Worm (Caenorhabditis elegans): ENCODE measurements around the gene C45G9.8.

Gene C45G9.8

DNA sequence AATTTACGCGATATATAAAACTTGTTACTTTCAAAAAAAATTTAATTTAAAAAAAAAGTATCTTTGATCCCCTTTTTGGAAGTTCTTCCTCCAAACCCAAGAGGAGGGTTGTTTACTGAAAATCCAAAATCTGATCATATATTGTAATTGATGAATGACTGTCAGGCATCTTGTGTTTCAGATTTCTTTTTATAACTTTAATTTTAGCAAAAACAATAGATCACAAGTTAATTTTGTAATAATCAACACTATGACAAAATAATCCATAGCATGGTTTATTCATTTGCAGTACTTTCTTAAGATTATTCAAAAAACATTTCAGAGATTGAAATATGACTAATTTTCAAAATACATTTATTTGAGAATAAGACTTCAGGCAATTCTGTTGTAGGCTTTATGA, 38.9 kb upstream of the C45G9.8 start:
- peak; percentile 14 for TF ChIP-seq ama-1 (optimal IDR thresholded peaks at IDR 0.05)
- no peak for TF ChIP-seq fos-1 (tag; optimal IDR thresholded peaks at IDR 0.05)
- TF ChIP-seq nhr-28 (tag; optimal IDR thresholded peaks at IDR 0.05), result no peak
- TF ChIP-seq nhr-77 (tag; optimal IDR thresholded peaks at IDR 0.05), result no peak

DNA sequence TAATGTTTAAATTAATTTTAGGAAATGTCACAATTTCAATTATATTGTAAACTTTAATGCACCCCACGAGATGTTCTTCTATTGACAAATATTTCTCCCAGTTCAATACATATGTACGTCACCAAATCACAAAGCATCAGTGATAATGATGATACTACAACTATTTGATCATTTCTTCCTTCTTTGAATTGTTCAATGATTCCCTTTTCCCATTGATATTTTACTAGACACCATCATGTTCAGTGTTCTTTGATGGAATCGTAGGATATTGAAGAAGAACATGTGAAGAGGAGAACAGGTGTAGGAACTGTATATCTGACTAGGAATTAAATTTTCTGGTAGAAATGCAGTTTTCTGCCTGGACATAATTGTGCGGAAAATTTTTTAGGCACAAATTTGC, 36.0 kb upstream of the C45G9.8 start:
- TF ChIP-seq fkh-10 (GFP tag; optimal IDR thresholded peaks at IDR 0.05) (no peak), snpc-4 (tag; optimal IDR thresholded peaks at IDR 0.05) (no peak), ZK546.5 (tag; optimal IDR thresholded peaks at IDR 0.05) (no peak), nhr-43 (tag; optimal IDR thresholded peaks at IDR 0.05; ENCODE audit: poor library complexity, severe bottlenecking) (peak; percentile 67), ama-1 (optimal IDR thresholded peaks at IDR 0.05) (no peak), eor-1 (tag; optimal IDR thresholded peaks at IDR 0.05) (no peak), elt-2 (tag; optimal IDR thresholded peaks at IDR 0.05) (no peak), sea-2 (GFP tag; optimal IDR thresholded peaks at IDR 0.05) (no peak), lin-39 (tag; optimal IDR thresholded peaks at IDR 0.05) (no peak), skn-1 (tag; optimal IDR thresholded peaks at IDR 0.05) (no peak), aly-2 (tag; optimal IDR thresholded peaks at IDR 0.05) (no peak), nfya-1 (tag; optimal IDR thresholded peaks at IDR 0.05; ENCODE audit: insufficient read depth) (no peak), nhr-11 (tag; optimal IDR thresholded peaks at IDR 0.05) (no peak), tbx-2 (tag; optimal IDR thresholded peaks at IDR 0.05) (no peak), nhr-25 (tag; optimal IDR thresholded peaks at IDR 0.05) (peak; percentile 6), jun-1 (tag; optimal IDR thresholded peaks at IDR 0.05) (no peak), nhr-23 (tag; optimal IDR thresholded peaks at IDR 0.05) (peak; percentile 27), mdl-1 (tag; optimal IDR thresholded peaks at IDR 0.05) (no peak), pqm-1 (tag; optimal IDR thresholded peaks at IDR 0.05) (no peak), ceh-9 (tag; optimal IDR thresholded peaks at IDR 0.05) (no peak), lin-15B (tag; optimal IDR thresholded peaks at IDR 0.05) (no peak), ztf-11 (tag; optimal IDR thresholded peaks at IDR 0.05) (no peak), egl-27 (tag; optimal IDR thresholded peaks at IDR 0.05) (no peak), fos-1 (tag; optimal IDR thresholded peaks at IDR 0.05) (no peak)

DNA sequence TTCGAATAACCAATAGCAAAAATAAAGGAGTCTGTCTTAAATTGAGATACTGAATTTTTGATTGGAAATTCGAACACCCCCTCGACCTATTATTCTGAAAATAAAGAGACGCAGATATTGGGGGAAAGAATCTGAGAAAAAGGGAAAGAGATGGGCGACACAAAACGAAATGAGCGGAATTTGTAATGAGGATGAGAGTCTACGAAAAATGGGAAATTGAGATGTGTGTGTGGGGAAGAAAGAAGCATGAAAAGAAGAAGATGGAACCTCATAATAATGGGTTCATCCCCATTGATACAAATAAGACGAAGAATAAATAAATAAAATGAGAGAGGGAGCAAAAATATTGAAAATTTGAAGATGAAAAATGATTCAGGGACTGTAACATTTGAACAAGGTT, 32.1 kb upstream of the C45G9.8 start, which contains the start of gene cah-1:
cah-1 (minus strand) TSS at position 101 of the 400 bp plus-strand sequence.
- TF ChIP-seq mml-1 (tag; optimal IDR thresholded peaks at IDR 0.05), result no peak
- peak; percentile 68 for TF ChIP-seq lin-15B (tag; optimal IDR thresholded peaks at IDR 0.05)

DNA sequence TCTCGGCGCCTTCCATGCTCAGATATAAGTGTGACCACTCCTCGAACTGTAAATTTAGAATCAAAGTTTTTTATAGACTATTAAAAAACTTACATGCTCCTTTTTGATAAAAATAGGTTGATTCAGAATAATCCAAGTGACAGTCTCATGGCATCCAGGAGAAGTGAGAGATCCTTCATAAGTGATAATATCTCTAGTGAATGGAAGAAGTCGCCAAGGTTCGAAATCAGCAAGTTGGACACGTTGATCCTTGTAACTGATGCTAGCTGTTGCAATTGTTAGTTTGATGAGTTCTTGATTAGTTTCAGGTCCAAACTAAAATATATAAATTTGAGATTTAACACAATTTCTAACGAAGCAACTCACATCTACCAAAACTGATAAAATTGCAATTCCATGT, 29.9 kb upstream of the C45G9.8 start:
- TF ChIP-seq nhr-43 (tag; optimal IDR thresholded peaks at IDR 0.05; ENCODE audit: poor library complexity, severe bottlenecking) (peak; percentile 34), nhr-77 (tag; optimal IDR thresholded peaks at IDR 0.05) (no peak), egl-27 (tag; optimal IDR thresholded peaks at IDR 0.05) (no peak), sea-2 (GFP tag; optimal IDR thresholded peaks at IDR 0.05) (no peak), jun-1 (tag; optimal IDR thresholded peaks at IDR 0.05) (no peak), ama-1 (optimal IDR thresholded peaks at IDR 0.05) (peak; percentile 41), tbx-2 (tag; optimal IDR thresholded peaks at IDR 0.05) (no peak), pha-4 (tag; optimal IDR thresholded peaks at IDR 0.05) (no peak), zag-1 (tag; optimal IDR thresholded peaks at IDR 0.05) (no peak), elt-2 (tag; optimal IDR thresholded peaks at IDR 0.05) (peak; percentile 3), lin-15B (tag; optimal IDR thresholded peaks at IDR 0.05) (no peak), elt-1 (tag; optimal IDR thresholded peaks at IDR 0.05) (no peak), nhr-12 (tag; optimal IDR thresholded peaks at IDR 0.05) (no peak), mdl-1 (tag; optimal IDR thresholded peaks at IDR 0.05) (no peak), ceh-9 (tag; optimal IDR thresholded peaks at IDR 0.05) (no peak), ceh-28 (tag; optimal IDR thresholded peaks at IDR 0.05) (no peak)

DNA sequence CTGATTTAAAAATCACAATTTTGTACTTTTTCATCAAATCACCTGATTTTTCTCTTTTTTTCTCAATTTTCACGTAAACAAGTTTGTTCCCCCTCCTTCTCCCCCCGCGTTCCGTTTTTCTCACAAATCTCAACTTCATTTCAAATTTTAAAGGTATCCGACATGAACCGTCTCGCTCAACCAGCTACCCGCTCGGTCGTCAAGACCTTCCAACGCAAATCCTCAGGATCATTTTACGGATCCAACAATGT, 28.1 kb upstream of the C45G9.8 start, which contains the start of gene cox-6A:
cox-6A (plus strand) TSS at position 152 of the 251 bp plus-strand sequence.
- TF ChIP-seq mdl-1 (tag; optimal IDR thresholded peaks at IDR 0.05) (no peak), mml-1 (tag; optimal IDR thresholded peaks at IDR 0.05) (no peak), sea-2 (GFP tag; optimal IDR thresholded peaks at IDR 0.05) (no peak), tbx-2 (tag; optimal IDR thresholded peaks at IDR 0.05) (no peak), elt-1 (tag; optimal IDR thresholded peaks at IDR 0.05) (no peak), egl-27 (tag; optimal IDR thresholded peaks at IDR 0.05) (no peak), egl-5 (tag; optimal IDR thresholded peaks at IDR 0.05) (no peak), nhr-67 (tag; optimal IDR thresholded peaks at IDR 0.05) (no peak), ama-1 (optimal IDR thresholded peaks at IDR 0.05) (no peak)
